Worm (Caenorhabditis elegans) whole organism, young adult: ENCODE results near the gene nmy-1.

Source experiments
- C17E4.6 ChIP-seq: fragments of 200-800 bp; sonication (Bioruptor generic); IDR thresholded peaks from 2 replicates; pipeline ENCODE4 v1.3.6; 2022; ENCODE audit warnings: missing genetic modification reagents, missing genetic modification characterization, missing compliant biosample characterization
- F39B2.1 ChIP-seq: fragments of 200-800 bp; sonication (Bioruptor generic); IDR thresholded peaks from 2 replicates; pipeline ENCODE4 v1.3.6; 2022; ENCODE audit warnings: missing genetic modification reagents, missing genetic modification characterization, missing compliant biosample characterization
- Y53G8AR.9 ChIP-seq: fragments of 200-800 bp; sonication (Bioruptor generic); conservative IDR thresholded peaks from 2 replicates; pipeline ENCODE4 v1.3.6; 2022; ENCODE audit warnings: missing genetic modification reagents, missing genetic modification characterization, missing compliant biosample characterization
- attf-6 ChIP-seq: fragments of 200-800 bp; sonication (Bioruptor generic); IDR thresholded peaks from 2 replicates; pipeline ENCODE4 v1.3.6; 2022; ENCODE audit warnings: missing genetic modification reagents, missing genetic modification characterization, missing compliant biosample characterization
- bed-2 ChIP-seq: fragments of 200-800 bp; sonication (Bioruptor generic); IDR thresholded peaks from 2 replicates; pipeline ENCODE4 v1.3.6; 2022; ENCODE audit warnings: missing genetic modification reagents, missing genetic modification characterization, missing compliant biosample characterization
- ceh-27 ChIP-seq: fragments of 200-800 bp; sonication (Bioruptor generic); optimal IDR thresholded peaks from 2 replicates; lab custom pipeline; 2018; ENCODE audit warnings: mild to moderate bottlenecking, missing genetic modification characterization, moderate library complexity, missing compliant biosample characterization
- efl-1 ChIP-seq: fragments of 150-350 bp; optimal IDR thresholded peaks from 2 replicates; lab custom pipeline; 2014; ENCODE audit warnings: missing biosample characterization, missing genetic modification reagents, missing genetic modification characterization
- snpc-1.1 ChIP-seq: sonication (generic microtip); optimal IDR thresholded peaks from 2 replicates; lab custom pipeline; 2017; ENCODE audit warnings: missing genetic modification characterization, mild to moderate bottlenecking, missing compliant biosample characterization, antibody characterized with exemption, moderate library complexity, missing genotype, missing genetic modification reagents; ENCODE audit not compliant: insufficient read depth

DNA sequence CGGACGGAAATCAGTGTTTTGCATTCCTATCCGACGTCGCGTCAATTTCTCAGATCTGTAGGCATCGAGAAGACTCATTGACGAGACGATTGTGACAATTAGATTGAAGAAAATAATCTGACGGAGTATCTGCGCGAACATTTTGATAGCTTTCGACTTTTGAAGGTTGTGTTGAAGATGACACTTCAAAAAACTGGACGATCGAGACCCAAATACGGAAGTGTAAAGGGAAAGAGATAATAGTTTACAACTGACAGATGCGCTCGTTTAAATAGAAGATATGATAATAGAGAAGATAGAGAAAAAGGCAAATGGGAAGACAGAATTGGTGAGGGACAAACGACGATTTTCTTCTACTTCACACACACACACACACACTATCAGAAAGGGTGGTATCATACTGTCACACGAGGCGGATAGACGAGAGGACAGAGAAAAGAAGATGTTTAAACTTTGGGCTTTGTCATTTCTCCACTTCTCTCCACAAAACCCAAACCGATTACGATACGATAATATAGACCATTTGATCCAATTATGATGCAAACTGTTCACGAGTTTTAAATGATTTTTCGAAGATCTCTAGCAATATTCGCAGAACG lies 18.1 kb upstream of the nmy-1 start, which contains the start of gene B0410.3:
- TF ChIP-seq efl-1 (GFP tag; lab: Kevin White, UChicago) (no peak), attf-6 (GFP tag; lab: Robert Waterston, UW) (no peak), snpc-1.1 (tag; lab: Kevin White, UChicago) (no peak), bed-2 (GFP tag; lab: Robert Waterston, UW) (no peak), ceh-27 (GFP tag; lab: Kevin White, UChicago) (no peak), F39B2.1 (GFP tag; lab: Robert Waterston, UW) (no peak), Y53G8AR.9 (GFP tag; lab: Robert Waterston, UW) (no peak), C17E4.6 (GFP tag; lab: Robert Waterston, UW) (no peak)
